Worm (Caenorhabditis elegans): ENCODE results near the gene C46C11.4.

DNA sequence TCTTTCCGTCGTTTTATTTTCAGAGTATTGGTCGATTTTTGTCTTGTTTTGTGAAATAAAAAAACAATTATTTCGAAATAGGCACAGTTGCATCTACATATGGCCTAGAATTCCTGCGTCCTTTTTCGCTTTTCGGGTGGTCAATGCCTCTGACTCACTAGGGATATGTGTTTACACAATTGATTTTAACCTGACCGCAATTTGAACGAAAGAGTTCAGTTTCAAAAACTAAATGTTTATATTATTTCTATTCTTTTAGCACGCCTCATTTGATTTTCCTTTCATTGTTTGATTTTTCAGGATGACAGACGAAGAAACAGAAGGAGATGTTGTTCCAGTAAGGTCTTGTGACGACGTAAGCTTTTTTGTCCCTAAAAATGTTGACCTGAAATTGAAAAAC is 20.8 kb upstream of the C46C11.4 start, which contains the start of gene mfsd-12:
- TF ChIP-seq elt-3 (tag; optimal IDR thresholded peaks at IDR 0.05) (no peak), lin-15B (tag; optimal IDR thresholded peaks at IDR 0.05) (no peak), mdl-1 (tag; optimal IDR thresholded peaks at IDR 0.05) (no peak), pqm-1 (tag; optimal IDR thresholded peaks at IDR 0.05) (no peak), ZK546.5 (tag; optimal IDR thresholded peaks at IDR 0.05) (no peak), elt-2 (tag; optimal IDR thresholded peaks at IDR 0.05) (no peak), ama-1 (optimal IDR thresholded peaks at IDR 0.05) (no peak), fkh-10 (GFP tag; optimal IDR thresholded peaks at IDR 0.05) (no peak), nhr-23 (tag; optimal IDR thresholded peaks at IDR 0.05) (no peak), skn-1 (tag; optimal IDR thresholded peaks at IDR 0.05) (no peak), unc-62 (GFP tag; optimal IDR thresholded peaks at IDR 0.05) (no peak), lin-39 (tag; optimal IDR thresholded peaks at IDR 0.05) (no peak), nhr-77 (tag; optimal IDR thresholded peaks at IDR 0.05) (no peak)
